Fruit fly (Drosophila melanogaster) whole organism, embryonic: ENCODE data around the gene PH4alphaNE2.

Source experiments
- CG10654 ChIP-seq: fragments of 200-800 bp; sonication (Bioruptor generic); optimal IDR thresholded peaks from 2 replicates; lab custom pipeline; 2016; ENCODE audit warnings: missing biosample characterization, missing genetic modification characterization
- CG4360 ChIP-seq: fragments of 200-800 bp; sonication (Bioruptor generic); IDR thresholded peaks from 2 replicates; pipeline ENCODE4 v1.3.6; 2022; ENCODE audit warnings: missing biosample characterization, missing genetic modification characterization
- CG6854 ChIP-seq: fragments of 200-800 bp; sonication (Bioruptor generic); optimal IDR thresholded peaks from 3 replicates; lab custom pipeline; 2017; ENCODE audit warnings: missing biosample characterization, mild to moderate bottlenecking, missing genetic modification characterization
- CrebB ChIP-seq: fragments of 200-800 bp; sonication (Bioruptor generic); optimal IDR thresholded peaks from 3 replicates; lab custom pipeline; 2018; ENCODE audit warnings: missing biosample characterization, mild to moderate bottlenecking, missing genetic modification characterization
- Dfd ChIP-seq, 2 experiments: fragments of >200 bp; optimal IDR thresholded peaks; 2 replicates each; lab custom pipeline; 2017; ENCODE audit warnings: missing biosample characterization in 2 of 2, missing genetic modification characterization in 2 of 2
- GATAe ChIP-seq: fragments of 200-800 bp; sonication (Bioruptor generic); conservative IDR thresholded peaks from 2 replicates; pipeline ENCODE4 v1.3.6; 2022; ENCODE audit warnings: missing biosample characterization, missing genetic modification characterization
- Sin3A ChIP-seq: fragments of >200 bp; optimal IDR thresholded peaks from 2 replicates; lab custom pipeline; 2018
- bowl ChIP-seq: fragments of 200-800 bp; sonication (Bioruptor generic); IDR thresholded peaks from 2 replicates; pipeline ENCODE4 v1.3.6; 2022; ENCODE audit warnings: missing biosample characterization, missing genetic modification characterization
- croc ChIP-seq: fragments of 200-800 bp; sonication (Bioruptor generic); conservative IDR thresholded peaks from 3 replicates; pipeline ENCODE4 v1.3.6; 2022; ENCODE audit warnings: missing biosample characterization, missing genetic modification characterization
- lilli ChIP-seq: fragments of 200-800 bp; sonication (Bioruptor generic); optimal IDR thresholded peaks from 3 replicates; lab custom pipeline; 2016; ENCODE audit warnings: missing biosample characterization, missing genetic modification characterization
- pros ChIP-seq: fragments of 200-800 bp; sonication (Bioruptor generic); optimal IDR thresholded peaks from 3 replicates; lab custom pipeline; 2019; ENCODE audit warnings: missing biosample characterization, mild to moderate bottlenecking, missing genetic modification characterization, moderate library complexity

- TF ChIP-seq croc (GFP tag; lab: Robert Waterston, UW) = no peak
- TF ChIP-seq CG6854 (GFP tag; lab: Kevin White, UChicago) = no peak
- no peak for TF ChIP-seq Sin3A (lab: Kevin White, UChicago)
- no peak for TF ChIP-seq CrebB
- no peak for TF ChIP-seq Dfd (GFP tag; optimal IDR thresholded peaks at IDR 0.05; lab: Kevin White, UChicago)
- no peak for TF ChIP-seq bowl (GFP tag; lab: Robert Waterston, UW)
- TF ChIP-seq CG10654 (GFP tag; lab: Kevin White, UChicago) = no peak
- no peak for TF ChIP-seq lilli (GFP tag; lab: Kevin White, UChicago)
- no peak for TF ChIP-seq GATAe
- TF ChIP-seq pros (GFP tag; lab: Kevin White, UChicago) = no peak
- no peak for TF ChIP-seq CG4360
Measured at dm6 chr3R:30525629-30526028, 13.6 kb upstream of the PH4alphaNE2 start.
